Worm (Caenorhabditis elegans) whole organism, late embryonic: Measurements from ENCODE around the gene tsp-17.

Experiments used
- K09A11.1 ChIP-seq: sonication (generic microtip); optimal IDR thresholded peaks from 2 replicates; lab custom pipeline; 2017; ENCODE audit warnings: antibody characterized with exemption, mild to moderate bottlenecking, missing genetic modification characterization, missing compliant biosample characterization; ENCODE audit not compliant: insufficient read depth
- ama-1 ChIP-seq: fragments of 150-350 bp; optimal IDR thresholded peaks from 2 replicates; lab custom pipeline; 2014

- TF ChIP-seq K09A11.1: no peak
- no peak for TF ChIP-seq ama-1 (lab: Kevin White, UChicago)
Measured at ce11 chrX:3686420-3686819, 5.5 kb downstream of the tsp-17 start.
